Fruit fly (Drosophila melanogaster) whole organism, embryonic: ENCODE results near the gene Cp36.

Experiments used
- Aef1 ChIP-seq: fragments of 200-800 bp; sonication (Bioruptor generic); IDR thresholded peaks from 3 replicates; pipeline ENCODE4 v1.3.6; 2022; ENCODE audit warnings: missing biosample characterization, missing genetic modification characterization
- B-H2 ChIP-seq: fragments of 200-800 bp; sonication (Bioruptor generic); optimal IDR thresholded peaks from 2 replicates; lab custom pipeline; 2018; ENCODE audit warnings: missing biosample characterization, mild to moderate bottlenecking, missing genetic modification characterization
- Bgb ChIP-seq: fragments of 200-800 bp; sonication (Bioruptor generic); IDR thresholded peaks from 2 replicates; pipeline ENCODE4 v1.3.6; 2022; ENCODE audit warnings: missing biosample characterization, missing genetic modification characterization; ENCODE audit not compliant: partially characterized antibody
- CG10431 ChIP-seq: fragments of 200-800 bp; sonication (Bioruptor generic); optimal IDR thresholded peaks from 3 replicates; lab custom pipeline; 2018; ENCODE audit warnings: missing biosample characterization, mild to moderate bottlenecking, missing genetic modification characterization
- CG11723 ChIP-seq: fragments of 200-800 bp; sonication (Bioruptor generic); optimal IDR thresholded peaks from 2 replicates; lab custom pipeline; 2017; ENCODE audit warnings: missing biosample characterization, mild to moderate bottlenecking, missing genetic modification characterization
- CG12104 ChIP-seq: fragments of 200-800 bp; sonication (Bioruptor generic); optimal IDR thresholded peaks from 3 replicates; lab custom pipeline; 2016; ENCODE audit warnings: missing biosample characterization, missing genetic modification characterization
- CG13287 ChIP-seq: fragments of 200-800 bp; sonication (Bioruptor generic); IDR thresholded peaks from 2 replicates; pipeline ENCODE4 v1.3.6; 2022; ENCODE audit warnings: missing biosample characterization, missing genetic modification characterization; ENCODE audit not compliant: partially characterized antibody
- CG13624 ChIP-seq: fragments of 200-800 bp; sonication (Bioruptor generic); optimal IDR thresholded peaks from 2 replicates; lab custom pipeline; 2016; ENCODE audit warnings: missing biosample characterization, missing genetic modification characterization
- CG14441 ChIP-seq: fragments of 200-800 bp; sonication (Bioruptor generic); IDR thresholded peaks from 2 replicates; pipeline ENCODE4 v1.3.6; 2022; ENCODE audit warnings: missing biosample characterization, missing genetic modification characterization
- CG15011 ChIP-seq: fragments of 200-800 bp; sonication (Bioruptor generic); optimal IDR thresholded peaks from 3 replicates; lab custom pipeline; 2018; ENCODE audit warnings: missing biosample characterization, mild to moderate bottlenecking, missing genetic modification characterization
- CG17359 ChIP-seq: fragments of 200-800 bp; sonication (Bioruptor generic); optimal IDR thresholded peaks from 3 replicates; lab custom pipeline; 2018; ENCODE audit warnings: missing biosample characterization, mild to moderate bottlenecking, missing genetic modification characterization, moderate library complexity
- CG2116 ChIP-seq: fragments of 200-800 bp; sonication (Bioruptor generic); optimal IDR thresholded peaks from 3 replicates; lab custom pipeline; 2018; ENCODE audit warnings: missing biosample characterization, mild to moderate bottlenecking, missing genetic modification characterization
- CG32772 ChIP-seq: fragments of 200-800 bp; sonication (Bioruptor generic); IDR thresholded peaks from 2 replicates; pipeline ENCODE4 v1.3.6; 2022; ENCODE audit warnings: missing biosample characterization, missing genetic modification characterization
- CG3281 ChIP-seq: fragments of 200-800 bp; sonication (Bioruptor generic); optimal IDR thresholded peaks from 3 replicates; lab custom pipeline; 2017; ENCODE audit warnings: missing biosample characterization, mild to moderate bottlenecking, missing genetic modification characterization
- CG34376 ChIP-seq: fragments of 200-800 bp; sonication (Bioruptor generic); optimal IDR thresholded peaks from 2 replicates; lab custom pipeline; 2018; ENCODE audit warnings: missing biosample characterization, mild to moderate bottlenecking, missing genetic modification characterization
- CG4360 ChIP-seq: fragments of 200-800 bp; sonication (Bioruptor generic); IDR thresholded peaks from 2 replicates; pipeline ENCODE4 v1.3.6; 2022; ENCODE audit warnings: missing biosample characterization, missing genetic modification characterization
- CG5245 ChIP-seq: fragments of 200-800 bp; sonication (Bioruptor generic); optimal IDR thresholded peaks from 3 replicates; lab custom pipeline; 2016; ENCODE audit warnings: missing biosample characterization, missing genetic modification characterization
- CG6272 ChIP-seq: fragments of 200-800 bp; sonication (Bioruptor generic); IDR thresholded peaks from 2 replicates; pipeline ENCODE4 v1.3.6; 2022; ENCODE audit warnings: missing biosample characterization, missing genetic modification characterization
- CG7271 ChIP-seq: fragments of 200-800 bp; sonication (Bioruptor generic); optimal IDR thresholded peaks from 2 replicates; lab custom pipeline; 2018; ENCODE audit warnings: missing biosample characterization, mild to moderate bottlenecking, missing genetic modification characterization, moderate library complexity
- CG7556 ChIP-seq: fragments of 200-800 bp; sonication (Bioruptor generic); optimal IDR thresholded peaks from 2 replicates; lab custom pipeline; 2017; ENCODE audit warnings: missing biosample characterization, mild to moderate bottlenecking, missing genetic modification characterization
- Eip74EF ChIP-seq, 2 experiments: fragments of 200-800 bp in 1 of 2; fragments of >200 bp in 1 of 2; sonication (Bioruptor generic) in 1 of 2; optimal IDR thresholded peaks; 2 replicates each; lab custom pipeline; 2017 to 2019; ENCODE audit warnings: missing biosample characterization in 2 of 2, missing genetic modification characterization in 2 of 2, mild to moderate bottlenecking in 1 of 2, moderate library complexity in 1 of 2
- Elba2 ChIP-seq: fragments of 200-800 bp; sonication (Bioruptor generic); optimal IDR thresholded peaks from 3 replicates; lab custom pipeline; 2016; ENCODE audit warnings: missing biosample characterization, missing genetic modification characterization
- Fer3 ChIP-seq: fragments of 200-800 bp; sonication (Bioruptor generic); optimal IDR thresholded peaks from 2 replicates; lab custom pipeline; 2018; ENCODE audit warnings: missing biosample characterization, mild to moderate bottlenecking, missing genetic modification characterization, moderate library complexity
- Hey ChIP-seq: fragments of 200-800 bp; sonication (Bioruptor generic); optimal IDR thresholded peaks from 3 replicates; lab custom pipeline; 2018; ENCODE audit warnings: missing biosample characterization, mild to moderate bottlenecking, missing genetic modification characterization
- Jarid2 ChIP-seq: fragments of 200-800 bp; sonication (Bioruptor generic); optimal IDR thresholded peaks from 3 replicates; lab custom pipeline; 2017; ENCODE audit warnings: mild to moderate bottlenecking, missing biosample characterization, missing genetic modification reagents, missing genetic modification characterization
- NC2β ChIP-seq: fragments of 200-800 bp; sonication (Bioruptor generic); optimal IDR thresholded peaks from 2 replicates; lab custom pipeline; 2016; ENCODE audit warnings: missing biosample characterization, missing genetic modification characterization
- Optix ChIP-seq: fragments of 200-800 bp; sonication (Bioruptor generic); IDR thresholded peaks from 3 replicates; pipeline ENCODE4 v1.3.6; 2022; ENCODE audit warnings: missing biosample characterization, missing genetic modification characterization
- Side ChIP-seq: fragments of 200-800 bp; sonication (Bioruptor generic); optimal IDR thresholded peaks from 2 replicates; lab custom pipeline; 2016; ENCODE audit warnings: missing biosample characterization, missing genetic modification characterization
- Sox102F ChIP-seq: fragments of 200-800 bp; sonication (Bioruptor generic); optimal IDR thresholded peaks from 2 replicates; lab custom pipeline; 2018; ENCODE audit warnings: missing biosample characterization, mild to moderate bottlenecking, missing genetic modification characterization, moderate library complexity
- abd-A ChIP-seq: fragments of 200-800 bp; sonication (Bioruptor generic); optimal IDR thresholded peaks from 3 replicates; lab custom pipeline; 2019; ENCODE audit warnings: missing biosample characterization, mild to moderate bottlenecking, missing genetic modification characterization, moderate library complexity
- bbx ChIP-seq: fragments of 200-800 bp; sonication (Bioruptor generic); IDR thresholded peaks from 2 replicates; pipeline ENCODE4 v1.3.6; 2022; ENCODE audit warnings: missing biosample characterization, missing genetic modification characterization; ENCODE audit not compliant: partially characterized antibody
- bcd ChIP-seq: fragments of 200-800 bp; sonication (Bioruptor generic); optimal IDR thresholded peaks from 2 replicates; lab custom pipeline; 2017; ENCODE audit warnings: missing biosample characterization, mild to moderate bottlenecking, missing genetic modification characterization
- dmrt11E ChIP-seq: fragments of 200-800 bp; sonication (Bioruptor generic); optimal IDR thresholded peaks from 3 replicates; lab custom pipeline; 2018; ENCODE audit warnings: missing biosample characterization, mild to moderate bottlenecking, missing genetic modification characterization, moderate library complexity
- ems ChIP-seq: fragments of 200-800 bp; sonication (Bioruptor generic); optimal IDR thresholded peaks from 3 replicates; lab custom pipeline; 2016; ENCODE audit warnings: missing biosample characterization, missing genetic modification characterization
- gfzf ChIP-seq: fragments of 200-800 bp; sonication (Bioruptor generic); optimal IDR thresholded peaks from 2 replicates; lab custom pipeline; 2016; ENCODE audit warnings: missing biosample characterization, mild to moderate bottlenecking, missing genetic modification characterization, moderate library complexity
- hb ChIP-seq: fragments of 200-800 bp; sonication (Bioruptor generic); IDR thresholded peaks from 3 replicates; pipeline ENCODE4 v1.3.6; 2022; ENCODE audit warnings: missing biosample characterization, missing genetic modification characterization; ENCODE audit not compliant: partially characterized antibody
- klu ChIP-seq: fragments of 200-800 bp; sonication (Bioruptor generic); IDR thresholded peaks from 2 replicates; pipeline ENCODE4 v1.3.6; 2022; ENCODE audit warnings: missing biosample characterization, missing genetic modification characterization
- otp ChIP-seq: fragments of 200-800 bp; sonication (Bioruptor generic); IDR thresholded peaks from 3 replicates; pipeline ENCODE4, ENCODE4 v1.3.6; 2022; ENCODE audit warnings: missing biosample characterization, missing genetic modification characterization
- p53 ChIP-seq: fragments of 200-800 bp; sonication (Bioruptor generic); optimal IDR thresholded peaks from 2 replicates; lab custom pipeline; 2016; ENCODE audit warnings: missing biosample characterization, missing genetic modification characterization
- pb ChIP-seq: fragments of 200-800 bp; sonication (Bioruptor generic); optimal IDR thresholded peaks from 3 replicates; lab custom pipeline; 2016; ENCODE audit warnings: missing biosample characterization, missing genetic modification characterization
- pita ChIP-seq: fragments of 200-800 bp; sonication (Bioruptor generic); optimal IDR thresholded peaks from 2 replicates; lab custom pipeline; 2017; ENCODE audit warnings: missing biosample characterization, mild to moderate bottlenecking, missing genetic modification characterization
- pnt ChIP-seq: fragments of 200-800 bp; sonication (Bioruptor generic); optimal IDR thresholded peaks from 3 replicates; lab custom pipeline; 2016; ENCODE audit warnings: missing biosample characterization, missing genetic modification characterization
- prd ChIP-seq, 3 experiments: fragments of >200 bp in 2 of 3; fragments of 200-800 bp in 1 of 3; sonication (Bioruptor generic) in 1 of 3; optimal IDR thresholded peaks in 2 of 3; IDR thresholded peaks in 1 of 3; 2 replicates in 2 of 3; 3 replicates in 1 of 3; pipeline versions ENCODE4 v1.3.6 to Lab custom; 2017 to 2022; ENCODE audit warnings: missing biosample characterization in 1 of 3, missing genetic modification characterization in 1 of 3
- sd ChIP-seq: fragments of 200-800 bp; sonication (Bioruptor generic); optimal IDR thresholded peaks from 3 replicates; lab custom pipeline; 2018; ENCODE audit warnings: missing biosample characterization, mild to moderate bottlenecking, missing genetic modification characterization, moderate library complexity
- sens ChIP-seq: fragments of 200-800 bp; sonication (Bioruptor generic); peaks from one replicate; lab custom pipeline; 2016; ENCODE audit warnings: missing biosample characterization, missing genetic modification characterization
- sug ChIP-seq: fragments of 200-800 bp; optimal IDR thresholded peaks from 2 replicates; lab custom pipeline; 2019; ENCODE audit warnings: missing biosample characterization, mild to moderate bottlenecking, missing genetic modification characterization, moderate library complexity
- vvl ChIP-seq: fragments of 200-800 bp; sonication (Bioruptor generic); IDR thresholded peaks from 2 replicates; pipeline ENCODE4 v1.3.6; 2022; ENCODE audit warnings: missing biosample characterization, missing genetic modification characterization
- zfh1 ChIP-seq: fragments of 200-800 bp; sonication (Bioruptor generic); IDR thresholded peaks from 3 replicates; pipeline ENCODE4 v1.3.6; 2022; ENCODE audit warnings: missing biosample characterization, missing genetic modification characterization

Cp36 gene

dm6 chrX:8464378-8465036 is 14.6 kb upstream of the Cp36 start, which contains the start of gene Sptr (continued):
- TF ChIP-seq CG14441 (GFP tag; lab: Robert Waterston, UW) (peak; percentile 87), CG34376 (peak; percentile 93), pnt (GFP tag; lab: Kevin White, UChicago) (peak; percentile 59), otp (GFP tag; lab: Robert Waterston, UW) (peak; percentile 83), CG7556 (GFP tag; lab: Kevin White, UChicago) (peak; percentile 91), CG2116 (peak; percentile 47), hb (GFP tag; lab: Robert Waterston, UW) (no peak), CG7271 (tag; lab: Kevin White, UChicago) (no peak), CG13287 (GFP tag; lab: Robert Waterston, UW) (0 out of 2 replicates have a peak, but pooled peaks have one; percentile 21), zfh1 (peak; percentile 85), CG5245 (GFP tag; lab: Kevin White, UChicago) (peak; percentile 62), Bgb (no peak), abd-A (tag; lab: Kevin White, UChicago) (peak; percentile 66), bbx (GFP tag; lab: Robert Waterston, UW) (no peak), gfzf (GFP tag; lab: Kevin White, UChicago) (no peak), sd (tag; lab: Kevin White, UChicago) (peak; percentile 65), Side (GFP tag; lab: Kevin White, UChicago) (peak; percentile 71), pb (GFP tag; lab: Kevin White, UChicago) (peak; percentile 25), bcd (GFP tag; lab: Kevin White, UChicago) (peak; percentile 87), sug (tag; lab: Kevin White, UChicago) (peak; percentile 87), Optix (peak; percentile 36; the same call in 1 of the 3 replicates), Jarid2 (GFP tag; lab: Kevin White, UChicago) (peak; percentile 52), vvl (GFP tag; lab: Robert Waterston, UW) (peak; percentile 95), CG6272 (peak; percentile 89), Aef1 (GFP tag; lab: Robert Waterston, UW) (peak; percentile 85), ems (peak; percentile 80), CG13624 (peak; percentile 84), CG15011 (GFP tag; lab: Kevin White, UChicago) (peak; percentile 84), Fer3 (tag; lab: Kevin White, UChicago) (peak; percentile 91), Hey (tag; lab: Kevin White, UChicago) (peak; percentile 14), CG3281 (GFP tag; lab: Kevin White, UChicago) (peak; percentile 94), p53 (GFP tag; lab: Kevin White, UChicago) (no peak), pita (no peak), CG10431 (GFP tag; lab: Kevin White, UChicago) (no peak), CG32772 (peak; percentile 84), Sox102F (GFP tag; lab: Kevin White, UChicago) (peak; percentile 86), CG12104 (GFP tag; lab: Kevin White, UChicago) (peak; percentile 84), NC2β (GFP tag; lab: Kevin White, UChicago) (peak; percentile 17), CG11723 (peak; percentile 68), CG17359 (tag; lab: Kevin White, UChicago) (peak; percentile 89), klu (GFP tag; lab: Robert Waterston, UW) (peak; percentile 81), dmrt11E (tag; lab: Kevin White, UChicago) (no peak), sens (peak; percentile 90), Elba2 (GFP tag; lab: Kevin White, UChicago) (no peak), prd (optimal IDR thresholded peaks at IDR 0.05; lab: Kevin White, UChicago) (no peak), prd (GFP tag; IDR thresholded peaks at IDR 0.05; lab: Robert Waterston, UW) (peak; percentile 85), CG4360 (GFP tag; lab: Robert Waterston, UW) (peak; percentile 34; the same call in 1 of the 2 replicates), B-H2 (GFP tag; lab: Kevin White, UChicago) (peak; percentile 93), Eip74EF (GFP tag; optimal IDR thresholded peaks at IDR 0.05; lab: Kevin White, UChicago) (peak in 1 of 2 experiments; percentile 82)
